Fruit fly (Drosophila melanogaster): Measurements from ENCODE around the gene CG18628.

dm6 chr3L:10648431-10648830, 8.9 kb downstream of the CG18628 start:
- no peak for TF ChIP-seq mld (GFP tag; IDR thresholded peaks at IDR 0.05; ENCODE audit: partially characterized antibody)
- no peak for TF ChIP-seq mirr (GFP tag; optimal IDR thresholded peaks at IDR 0.05)
- TF ChIP-seq Hmx (GFP tag; optimal IDR thresholded peaks at IDR 0.05) = no peak
- TF ChIP-seq bbx (GFP tag; IDR thresholded peaks at IDR 0.05; ENCODE audit: partially characterized antibody) = no peak
- TF ChIP-seq CG10543 (GFP tag; optimal IDR thresholded peaks at IDR 0.05) = no peak
- TF ChIP-seq dan (GFP tag; IDR thresholded peaks at IDR 0.05) = no peak
- no peak for TF ChIP-seq Atf3 (GFP tag; optimal IDR thresholded peaks at IDR 0.05)
- no peak for TF ChIP-seq tio (GFP tag; optimal IDR thresholded peaks at IDR 0.05)
- TF ChIP-seq odd (GFP tag; optimal IDR thresholded peaks at IDR 0.05) = no peak
